Worm (Caenorhabditis elegans): Measurements from ENCODE around the gene Y47D7A.18.

Gene Y47D7A.18

ce11 chrV:4416710-4417109 lies at the start of gene Y47D7A.18:
TSS of gene Y47D7A.18 (minus strand) at chrV:4416810.
- TF ChIP-seq lin-1 (GFP tag; IDR thresholded peaks at IDR 0.05) (no peak), unc-62 (GFP tag; optimal IDR thresholded peaks at IDR 0.05 in 1 of 2) (peak in 1 of 2 experiments; percentile 31), unc-62 (tag; optimal IDR thresholded peaks at IDR 0.05) (no peak)

ce11 chrV:4454634-4455033 lies 38.0 kb upstream of the Y47D7A.18 start, which contains the start of gene gnrr-5:
TSS of gene gnrr-5 (minus strand) at chrV:4454734.
- TF ChIP-seq nhr-48 (tag; optimal IDR thresholded peaks at IDR 0.05) (no peak), nhr-11 (tag; optimal IDR thresholded peaks at IDR 0.05) (no peak), aly-2 (tag; optimal IDR thresholded peaks at IDR 0.05) (no peak), Y105C5A.15 (GFP tag; IDR thresholded peaks at IDR 0.05) (no peak), F10B5.3 (tag; optimal IDR thresholded peaks at IDR 0.05) (no peak), ZK337.2 (GFP tag; IDR thresholded peaks at IDR 0.05) (no peak), arid-1 (GFP tag; conservative IDR thresholded peaks at IDR 0.05) (no peak), unc-39 (tag; optimal IDR thresholded peaks at IDR 0.05) (no peak), set-16 (GFP tag; IDR thresholded peaks at IDR 0.05) (no peak), F37D6.2 (tag; optimal IDR thresholded peaks at IDR 0.05) (no peak), ceh-44 (GFP tag; IDR thresholded peaks at IDR 0.05) (no peak), fkh-10 (GFP tag; optimal IDR thresholded peaks at IDR 0.05) (no peak), spr-3 (GFP tag; optimal IDR thresholded peaks at IDR 0.05) (no peak), zip-2 (tag; optimal IDR thresholded peaks at IDR 0.05) (no peak)

DNA sequence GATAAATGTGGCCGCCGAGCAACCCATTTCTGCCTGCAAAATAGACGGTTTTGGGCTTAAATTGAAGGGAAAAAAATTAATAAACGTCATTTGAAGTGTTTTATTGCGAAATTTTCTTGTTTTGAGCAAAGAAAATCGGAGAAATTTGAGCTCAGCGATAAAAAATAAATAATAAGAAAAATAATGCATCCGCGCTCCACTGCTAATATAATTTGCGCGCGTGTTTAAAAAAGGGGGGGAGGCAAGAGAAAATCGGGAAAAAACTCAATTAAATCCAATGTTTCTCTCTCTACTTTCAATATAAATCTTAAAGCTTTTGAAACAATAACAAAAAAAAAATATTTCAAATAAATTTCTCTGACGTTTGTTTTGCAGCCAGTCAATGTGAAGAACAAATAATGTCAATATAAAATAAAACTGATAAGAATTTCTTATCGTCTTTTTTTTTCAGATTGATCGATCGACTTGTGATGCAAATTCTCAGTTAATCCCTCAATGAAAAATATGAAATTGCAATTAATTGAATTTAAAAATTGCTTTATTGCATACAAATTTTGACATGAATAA lies 34.0 kb upstream of the Y47D7A.18 start, which contains the start of gene rft-2:
TSS of gene rft-2 (minus strand) at position 41 of the 567 bp plus-strand sequence.
- TF ChIP-seq ceh-62 (tag; optimal IDR thresholded peaks at IDR 0.05) (no peak), lin-15B (tag; optimal IDR thresholded peaks at IDR 0.05) (no peak), sdz-12 (GFP tag; optimal IDR thresholded peaks at IDR 0.05) (no peak), set-16 (GFP tag; IDR thresholded peaks at IDR 0.05) (no peak), ctbp-1 (GFP tag; IDR thresholded peaks at IDR 0.05) (no peak), ceh-82 (tag; optimal IDR thresholded peaks at IDR 0.05) (no peak), Y48G9A.11 (GFP tag; IDR thresholded peaks at IDR 0.05) (no peak), cey-2 (tag; optimal IDR thresholded peaks at IDR 0.05; ENCODE audit: borderline replicate concordance, insufficient read depth) (no peak), nhr-10 (tag; optimal IDR thresholded peaks at IDR 0.05) (no peak), pha-4 (GFP tag; IDR thresholded peaks at IDR 0.05) (no peak), pha-4 (tag; optimal IDR thresholded peaks at IDR 0.05) (no peak), gei-8 (GFP tag; optimal IDR thresholded peaks at IDR 0.05) (no peak), lin-39 (tag; optimal IDR thresholded peaks at IDR 0.05) (no peak), F37D6.2 (tag; optimal IDR thresholded peaks at IDR 0.05) (peak; percentile 9), nhr-6 (tag; optimal IDR thresholded peaks at IDR 0.05) (no peak), daf-12 (tag; optimal IDR thresholded peaks at IDR 0.05) (no peak), F26F4.8 (GFP tag; conservative IDR thresholded peaks at IDR 0.05) (no peak), fos-1 (tag; optimal IDR thresholded peaks at IDR 0.05) (no peak), lin-38 (GFP tag; IDR thresholded peaks at IDR 0.05) (peak; percentile 97), jun-1 (tag; optimal IDR thresholded peaks at IDR 0.05) (no peak), aha-1 (tag) (no peak), lim-7 (GFP tag; IDR thresholded peaks at IDR 0.05) (no peak), hlh-30 (tag; optimal IDR thresholded peaks at IDR 0.05; ENCODE audit: insufficient read depth) (peak; percentile 6), T20F7.1 (GFP tag; optimal IDR thresholded peaks at IDR 0.05) (no peak), lsy-2 (tag; optimal IDR thresholded peaks at IDR 0.05) (peak in 1 of 2 experiments; percentile 72), zfp-2 (tag; optimal IDR thresholded peaks at IDR 0.05) (no peak), duxl-1 (tag; optimal IDR thresholded peaks at IDR 0.05; ENCODE audit: poor library complexity) (no peak), T26A8.4 (GFP tag; IDR thresholded peaks at IDR 0.05) (no peak), dpl-1 (GFP tag; optimal IDR thresholded peaks at IDR 0.05) (peak; percentile 91), skn-1 (tag; optimal IDR thresholded peaks at IDR 0.05) (no peak), snpc-1.2 (GFP tag; IDR thresholded peaks at IDR 0.05) (no peak), nhr-28 (tag; optimal IDR thresholded peaks at IDR 0.05) (peak; percentile 32), spr-1 (tag; optimal IDR thresholded peaks at IDR 0.05) (no peak), zag-1 (tag; optimal IDR thresholded peaks at IDR 0.05) (no peak), madf-5 (GFP tag; IDR thresholded peaks at IDR 0.05) (no peak), ZK337.2 (GFP tag; IDR thresholded peaks at IDR 0.05) (no peak)
